Fruit fly (Drosophila melanogaster) whole organism, embryonic: ENCODE data around the gene CG12081.

ENCODE experiments used
- Adf1 ChIP-seq: fragments of 200-800 bp; sonication (Bioruptor generic); IDR thresholded peaks from 2 replicates; pipeline ENCODE4 v1.3.6; 2022; ENCODE audit warnings: missing biosample characterization, missing genetic modification characterization
- CG10267 ChIP-seq: fragments of 200-800 bp; sonication (Bioruptor generic); optimal IDR thresholded peaks from 2 replicates; lab custom pipeline; 2018; ENCODE audit warnings: missing biosample characterization, mild to moderate bottlenecking, missing genetic modification characterization, moderate library complexity
- CG10321 ChIP-seq: fragments of 200-800 bp; sonication (Bioruptor generic); IDR thresholded peaks from 2 replicates; pipeline ENCODE4 v1.3.6; 2022; ENCODE audit warnings: missing biosample characterization, missing genetic modification characterization
- CG10959 ChIP-seq: fragments of 200-800 bp; sonication (Bioruptor generic); IDR thresholded peaks from 2 replicates; pipeline ENCODE4 v1.3.6; 2022; ENCODE audit warnings: missing biosample characterization, missing genetic modification characterization
- CG11398 ChIP-seq: fragments of 200-800 bp; sonication (Bioruptor generic); optimal IDR thresholded peaks from 2 replicates; lab custom pipeline; 2016; ENCODE audit warnings: missing biosample characterization, missing genetic modification characterization
- CG12942 ChIP-seq: fragments of 200-800 bp; sonication (Bioruptor generic); optimal IDR thresholded peaks from 3 replicates; lab custom pipeline; 2016; ENCODE audit warnings: missing biosample characterization, missing genetic modification characterization
- CG17912 ChIP-seq: fragments of 200-800 bp; sonication (Bioruptor generic); optimal IDR thresholded peaks from 2 replicates; lab custom pipeline; 2018; ENCODE audit warnings: missing biosample characterization, mild to moderate bottlenecking, missing genetic modification characterization
- CG2116 ChIP-seq: fragments of 200-800 bp; sonication (Bioruptor generic); optimal IDR thresholded peaks from 3 replicates; lab custom pipeline; 2018; ENCODE audit warnings: missing biosample characterization, mild to moderate bottlenecking, missing genetic modification characterization
- CG30020 ChIP-seq: fragments of 200-800 bp; optimal IDR thresholded peaks from 2 replicates; lab custom pipeline; 2019; ENCODE audit warnings: missing biosample characterization, mild to moderate bottlenecking, missing genetic modification characterization, moderate library complexity
- CG30403 ChIP-seq: fragments of 200-800 bp; sonication (Bioruptor generic); optimal IDR thresholded peaks from 3 replicates; lab custom pipeline; 2016; ENCODE audit warnings: missing biosample characterization, missing genetic modification characterization
- CG32532 ChIP-seq: fragments of 200-800 bp; sonication (Bioruptor generic); IDR thresholded peaks from 2 replicates; pipeline ENCODE4 v1.3.6; 2022; ENCODE audit warnings: missing biosample characterization, missing genetic modification characterization
- CG34224 ChIP-seq: fragments of 200-800 bp; sonication (Bioruptor generic); IDR thresholded peaks from 3 replicates; pipeline ENCODE4 v1.3.6; 2022; ENCODE audit warnings: missing biosample characterization, missing genetic modification characterization; ENCODE audit not compliant: partially characterized antibody
- CG34376 ChIP-seq: fragments of 200-800 bp; sonication (Bioruptor generic); optimal IDR thresholded peaks from 2 replicates; lab custom pipeline; 2018; ENCODE audit warnings: missing biosample characterization, mild to moderate bottlenecking, missing genetic modification characterization
- CG4617 ChIP-seq: fragments of 200-800 bp; sonication (Bioruptor generic); optimal IDR thresholded peaks from 3 replicates; lab custom pipeline; 2016; ENCODE audit warnings: missing biosample characterization, missing genetic modification characterization, borderline replicate concordance
- CG6689 ChIP-seq: fragments of 200-800 bp; sonication (Bioruptor generic); IDR thresholded peaks from 2 replicates; pipeline ENCODE4 v1.3.6; 2022; ENCODE audit warnings: missing biosample characterization, missing genetic modification characterization
- CG7839 ChIP-seq: fragments of 200-800 bp; sonication (Bioruptor generic); optimal IDR thresholded peaks from 3 replicates; lab custom pipeline; 2018; ENCODE audit warnings: missing biosample characterization, mild to moderate bottlenecking, missing genetic modification characterization, moderate library complexity
- Camta ChIP-seq: fragments of 200-800 bp; sonication (Bioruptor generic); optimal IDR thresholded peaks from 2 replicates; lab custom pipeline; 2016; ENCODE audit warnings: missing biosample characterization, missing genetic modification characterization
- Chrac-16 ChIP-seq: fragments of 200-800 bp; sonication (Bioruptor generic); optimal IDR thresholded peaks from 3 replicates; lab custom pipeline; 2016; ENCODE audit warnings: missing biosample characterization, missing genetic modification characterization
- CrebB ChIP-seq: fragments of 200-800 bp; sonication (Bioruptor generic); optimal IDR thresholded peaks from 3 replicates; lab custom pipeline; 2018; ENCODE audit warnings: missing biosample characterization, mild to moderate bottlenecking, missing genetic modification characterization
- D19B ChIP-seq: fragments of 200-800 bp; sonication (Bioruptor generic); optimal IDR thresholded peaks from 2 replicates; lab custom pipeline; 2017; ENCODE audit warnings: missing biosample characterization, mild to moderate bottlenecking, missing genetic modification characterization
- Ets97D ChIP-seq: fragments of 200-800 bp; sonication (Bioruptor generic); optimal IDR thresholded peaks from 3 replicates; lab custom pipeline; 2016; ENCODE audit warnings: missing biosample characterization, missing genetic modification characterization
- Hey ChIP-seq: fragments of 200-800 bp; sonication (Bioruptor generic); optimal IDR thresholded peaks from 3 replicates; lab custom pipeline; 2018; ENCODE audit warnings: missing biosample characterization, mild to moderate bottlenecking, missing genetic modification characterization
- Hr3 ChIP-seq: fragments of 200-800 bp; sonication (Bioruptor generic); optimal IDR thresholded peaks from 3 replicates; lab custom pipeline; 2016; ENCODE audit warnings: missing biosample characterization, missing genetic modification characterization
- Jarid2 ChIP-seq: fragments of 200-800 bp; sonication (Bioruptor generic); optimal IDR thresholded peaks from 3 replicates; lab custom pipeline; 2017; ENCODE audit warnings: mild to moderate bottlenecking, missing biosample characterization, missing genetic modification reagents, missing genetic modification characterization
- MESR4 ChIP-seq: fragments of 200-800 bp; sonication (Bioruptor generic); optimal IDR thresholded peaks from 2 replicates; lab custom pipeline; 2018; ENCODE audit warnings: missing biosample characterization, mild to moderate bottlenecking, missing genetic modification characterization, moderate library complexity
- Mad ChIP-seq: fragments of 200-800 bp; sonication (Bioruptor generic); optimal IDR thresholded peaks from 2 replicates; lab custom pipeline; 2016; ENCODE audit warnings: missing biosample characterization, missing genetic modification characterization
- Max ChIP-seq: fragments of 200-800 bp; sonication (Bioruptor generic); optimal IDR thresholded peaks from 2 replicates; lab custom pipeline; 2016; ENCODE audit warnings: missing biosample characterization, mild to moderate bottlenecking, missing genetic modification characterization
- Meics ChIP-seq: fragments of 200-800 bp; sonication (Bioruptor generic); optimal IDR thresholded peaks from 2 replicates; lab custom pipeline; 2017; ENCODE audit warnings: missing biosample characterization, mild to moderate bottlenecking, missing genetic modification characterization
- Ravus ChIP-seq: fragments of 200-800 bp; sonication (Bioruptor generic); IDR thresholded peaks from 2 replicates; pipeline ENCODE4 v1.3.6; 2022; ENCODE audit warnings: missing biosample characterization, missing genetic modification characterization
- Sox100B ChIP-seq: fragments of 200-800 bp; sonication (Bioruptor generic); optimal IDR thresholded peaks from 3 replicates; lab custom pipeline; 2018; ENCODE audit warnings: missing biosample characterization, mild to moderate bottlenecking, missing genetic modification characterization
- Sox102F ChIP-seq: fragments of 200-800 bp; sonication (Bioruptor generic); optimal IDR thresholded peaks from 2 replicates; lab custom pipeline; 2018; ENCODE audit warnings: missing biosample characterization, mild to moderate bottlenecking, missing genetic modification characterization, moderate library complexity
- Vsx1 ChIP-seq: fragments of 200-800 bp; sonication (Bioruptor generic); optimal IDR thresholded peaks from 2 replicates; lab custom pipeline; 2017; ENCODE audit warnings: missing biosample characterization, mild to moderate bottlenecking, missing genetic modification characterization, missing genetic modification reagents
- ap ChIP-seq: fragments of 200-800 bp; sonication (Bioruptor generic); IDR thresholded peaks from 2 replicates; pipeline ENCODE4 v1.3.6; 2022; ENCODE audit warnings: missing biosample characterization, missing genetic modification characterization
- cad ChIP-seq: fragments of >200 bp; optimal IDR thresholded peaks from 2 replicates; lab custom pipeline; 2017; ENCODE audit warnings: missing biosample characterization, missing genetic modification characterization
- cas ChIP-seq: fragments of 200-800 bp; sonication (Bioruptor generic); IDR thresholded peaks from 2 replicates; pipeline ENCODE4 v1.3.6; 2022; ENCODE audit warnings: missing biosample characterization, missing genetic modification characterization
- fd3F ChIP-seq: fragments of 200-800 bp; sonication (Bioruptor generic); optimal IDR thresholded peaks from 2 replicates; lab custom pipeline; 2018; ENCODE audit warnings: missing biosample characterization, mild to moderate bottlenecking, missing genetic modification characterization, moderate library complexity
- ftz-f1 ChIP-seq: fragments of 200-800 bp; sonication (Bioruptor generic); optimal IDR thresholded peaks from 2 replicates; lab custom pipeline; 2016; ENCODE audit warnings: missing biosample characterization, missing genetic modification characterization
- jing ChIP-seq: fragments of 200-800 bp; sonication (Bioruptor generic); optimal IDR thresholded peaks from 2 replicates; lab custom pipeline; 2018; ENCODE audit warnings: missing biosample characterization, mild to moderate bottlenecking, missing genetic modification characterization
- pan ChIP-seq, 4 experiments: fragments of >200 bp in 3 of 4; fragments of 200-800 bp in 1 of 4; sonication (Bioruptor generic) in 1 of 4; optimal IDR thresholded peaks in 3 of 4; IDR thresholded peaks in 1 of 4; 2 replicates each; pipeline versions ENCODE4 v1.3.6 to Lab custom; 2017 to 2022; ENCODE audit warnings: missing biosample characterization in 2 of 4, missing genetic modification characterization in 2 of 4, mixed read lengths in 1 of 4
- pzg ChIP-seq: fragments of 200-800 bp; sonication (Bioruptor generic); optimal IDR thresholded peaks from 3 replicates; lab custom pipeline; 2018; ENCODE audit warnings: missing biosample characterization, mild to moderate bottlenecking, missing genetic modification characterization, moderate library complexity
- sens ChIP-seq: fragments of 200-800 bp; sonication (Bioruptor generic); peaks from one replicate; lab custom pipeline; 2016; ENCODE audit warnings: missing biosample characterization, missing genetic modification characterization
- tin ChIP-seq: fragments of 200-800 bp; sonication (Bioruptor generic); optimal IDR thresholded peaks from 3 replicates; lab custom pipeline; 2016; ENCODE audit warnings: missing biosample characterization, missing genetic modification characterization

CG12081 gene

DNA sequence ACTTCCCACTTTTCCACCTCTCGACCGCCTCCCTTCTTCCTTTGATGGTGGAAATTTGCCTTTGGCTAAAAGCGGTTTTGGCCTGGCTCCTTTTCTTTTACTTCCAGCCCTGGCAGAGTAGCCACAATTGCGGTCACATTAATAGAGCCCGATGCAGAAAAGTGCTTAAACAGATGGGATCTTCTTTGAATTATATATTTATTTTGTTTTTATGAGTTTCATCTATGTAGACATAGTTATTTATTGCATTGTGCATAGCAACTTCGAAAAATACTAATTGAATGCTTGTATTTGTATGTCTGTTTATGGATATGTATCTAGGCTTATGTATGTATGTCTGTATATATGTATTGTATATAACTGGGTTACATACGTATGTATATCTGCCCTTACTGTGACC, 46.6 kb upstream of the CG12081 start (continued):
- peak; percentile 1 for TF ChIP-seq Camta
- no peak for TF ChIP-seq Vsx1 (GFP tag; lab: Kevin White, UChicago)
- TF ChIP-seq CG17912 (GFP tag; lab: Kevin White, UChicago) = no peak
- no peak for TF ChIP-seq CG30020 (tag; lab: Kevin White, UChicago)
- TF ChIP-seq CG4617 (GFP tag; lab: Kevin White, UChicago) = no peak
- peak; percentile 52 for TF ChIP-seq fd3F
- TF ChIP-seq CG32532 (GFP tag; lab: Robert Waterston, UW) = peak; percentile 62
- TF ChIP-seq Meics (GFP tag; lab: Kevin White, UChicago) = peak; percentile 82
- peak; percentile 38 for TF ChIP-seq CG10267 (tag; lab: Kevin White, UChicago)
- TF ChIP-seq ftz-f1 = no peak
- TF ChIP-seq pzg (GFP tag; lab: Kevin White, UChicago) = no peak
- no peak for TF ChIP-seq CG2116 (GFP tag; lab: Kevin White, UChicago)
- TF ChIP-seq jing (GFP tag; lab: Kevin White, UChicago) = no peak
- TF ChIP-seq Hr3 (GFP tag; lab: Kevin White, UChicago) = peak; percentile 27
- no peak for TF ChIP-seq CG34224
- no peak for TF ChIP-seq cas (GFP tag; lab: Robert Waterston, UW)
- TF ChIP-seq MESR4 = no peak
- TF ChIP-seq Mad (GFP tag; lab: Kevin White, UChicago) = no peak
- peak; percentile 73 for TF ChIP-seq sens (GFP tag; lab: Kevin White, UChicago)
- no peak for TF ChIP-seq Hey (tag; lab: Kevin White, UChicago)
- TF ChIP-seq pan (optimal IDR thresholded peaks at IDR 0.05; lab: Kevin White, UChicago) = no peak
- peak in 1 of 2 experiments; percentile 67 for TF ChIP-seq pan (GFP tag; optimal IDR thresholded peaks at IDR 0.05 in 1 of 2, IDR thresholded peaks at IDR 0.05 in 1 of 2)
- TF ChIP-seq Ets97D (GFP tag; lab: Kevin White, UChicago) = no peak
- TF ChIP-seq Adf1 (GFP tag; lab: Robert Waterston, UW) = peak; percentile 18; the same call in 1 of the 2 replicates
- TF ChIP-seq CG7839 = peak; percentile 77
- TF ChIP-seq Sox102F (GFP tag; lab: Kevin White, UChicago) = peak; percentile 56
- TF ChIP-seq Max (GFP tag; lab: Kevin White, UChicago) = no peak
- no peak for TF ChIP-seq CG34376 (GFP tag; lab: Kevin White, UChicago)
- peak; percentile 25 for TF ChIP-seq tin
- no peak for TF ChIP-seq Chrac-16 (GFP tag; lab: Kevin White, UChicago)
- no peak for TF ChIP-seq cad
- TF ChIP-seq CG11398 (GFP tag; lab: Kevin White, UChicago) = no peak
- peak; percentile 16 for TF ChIP-seq Sox100B (GFP tag; lab: Kevin White, UChicago)
- no peak for TF ChIP-seq CG10959
- TF ChIP-seq CG30403 (GFP tag; lab: Kevin White, UChicago) = peak; percentile 36
- no peak for TF ChIP-seq CG10321 (GFP tag; lab: Robert Waterston, UW)
- TF ChIP-seq D19B (GFP tag; lab: Kevin White, UChicago) = peak; percentile 39
- no peak for TF ChIP-seq ap (GFP tag; lab: Robert Waterston, UW)
- peak; percentile 41; the same call in 1 of the 2 replicates for TF ChIP-seq CG6689 (GFP tag; lab: Robert Waterston, UW)
- no peak for TF ChIP-seq Jarid2 (GFP tag; lab: Kevin White, UChicago)
- TF ChIP-seq CrebB (tag; lab: Kevin White, UChicago) = peak; percentile 31
- no peak for TF ChIP-seq Ravus (GFP tag; lab: Robert Waterston, UW)
- TF ChIP-seq CG12942 (GFP tag; lab: Kevin White, UChicago) = no peak
